Worm (Caenorhabditis elegans) whole organism, L2 larva: ENCODE measurements around the gene srj-44.

Experiments
- C34F6.9 ChIP-seq: fragments of 150-350 bp; optimal IDR thresholded peaks from 2 replicates; lab custom pipeline; 2014; ENCODE audit warnings: missing biosample characterization, missing genetic modification characterization
- F13H6.1 ChIP-seq: sonication (generic microtip); optimal IDR thresholded peaks from 2 replicates; lab custom pipeline; 2016; ENCODE audit warnings: missing genetic modification characterization, missing compliant biosample characterization
- R02D3.7 ChIP-seq: fragments of 150-350 bp; optimal IDR thresholded peaks from 2 replicates; lab custom pipeline; 2014; ENCODE audit warnings: missing biosample characterization, missing genetic modification characterization
- Y55F3AM.14 ChIP-seq: fragments of 200-800 bp; sonication (Bioruptor generic); optimal IDR thresholded peaks from 2 replicates; lab custom pipeline; 2018; ENCODE audit warnings: mild to moderate bottlenecking, missing genetic modification characterization, missing compliant biosample characterization
- ZK546.5 ChIP-seq: sonication (generic microtip); optimal IDR thresholded peaks from 2 replicates; lab custom pipeline; 2017; ENCODE audit warnings: missing biosample characterization, missing genetic modification characterization
- ama-1 ChIP-seq: fragments of 150-350 bp; optimal IDR thresholded peaks from 2 replicates; lab custom pipeline; 2018; ENCODE audit warnings: inconsistent platforms
- blmp-1 ChIP-seq: sonication (generic microtip); optimal IDR thresholded peaks from 2 replicates; lab custom pipeline; 2017; ENCODE audit warnings: missing genetic modification characterization, mild to moderate bottlenecking, missing compliant biosample characterization, antibody characterized with exemption, moderate library complexity; ENCODE audit not compliant: insufficient read depth
- ceh-16 ChIP-seq: fragments of 150-350 bp; optimal IDR thresholded peaks from 2 replicates; lab custom pipeline; 2014; ENCODE audit warnings: missing biosample characterization, missing genetic modification characterization
- ceh-82 ChIP-seq: fragments of 150-350 bp; optimal IDR thresholded peaks from 2 replicates; lab custom pipeline; 2014; ENCODE audit warnings: missing biosample characterization, missing genetic modification characterization
- crh-2 ChIP-seq: sonication (generic microtip); optimal IDR thresholded peaks from 2 replicates; lab custom pipeline; 2017; ENCODE audit warnings: missing biosample characterization, missing genetic modification characterization
- egl-27 ChIP-seq: sonication (generic microtip); optimal IDR thresholded peaks from 3 replicates; lab custom pipeline; 2017; ENCODE audit warnings: missing biosample characterization, missing genetic modification reagents, missing genetic modification characterization
- elt-1 ChIP-seq: fragments of 150-350 bp; optimal IDR thresholded peaks from 2 replicates; lab custom pipeline; 2014; ENCODE audit warnings: missing biosample characterization, missing genetic modification characterization
- elt-3 ChIP-seq: sonication (generic microtip); optimal IDR thresholded peaks from 2 replicates; lab custom pipeline; 2017; ENCODE audit warnings: missing biosample characterization, missing genetic modification characterization
- fos-1 ChIP-seq: fragments of 150-350 bp; optimal IDR thresholded peaks from 2 replicates; lab custom pipeline; 2014; ENCODE audit warnings: missing biosample characterization, missing genetic modification characterization
- gmeb-1 ChIP-seq: fragments of 150-350 bp; optimal IDR thresholded peaks from 2 replicates; lab custom pipeline; 2014; ENCODE audit warnings: missing biosample characterization, missing genetic modification characterization
- lin-13 ChIP-seq: fragments of 150-350 bp; optimal IDR thresholded peaks from 2 replicates; lab custom pipeline; 2014; ENCODE audit warnings: missing biosample characterization, missing genetic modification reagents, missing genetic modification characterization
- lin-39 ChIP-seq: fragments of 150-350 bp; optimal IDR thresholded peaks from 2 replicates; lab custom pipeline; 2014; ENCODE audit warnings: missing biosample characterization, missing genetic modification reagents, missing genetic modification characterization
- mab-5 ChIP-seq: fragments of 150-350 bp; optimal IDR thresholded peaks from 2 replicates; lab custom pipeline; 2014; ENCODE audit warnings: missing biosample characterization, missing genetic modification characterization
- mbf-1 ChIP-seq: sonication (generic microtip); optimal IDR thresholded peaks from 2 replicates; lab custom pipeline; 2017; ENCODE audit warnings: missing biosample characterization, missing genetic modification characterization
- mdl-1 ChIP-seq, 2 experiments: fragments of 150-350 bp in 1 of 2; sonication (generic microtip) in 1 of 2; optimal IDR thresholded peaks; 2 replicates each; lab custom pipeline; 2017; ENCODE audit warnings: missing biosample characterization in 2 of 2, missing genetic modification characterization in 2 of 2
- nhr-10 ChIP-seq: sonication (generic microtip); optimal IDR thresholded peaks from 2 replicates; lab custom pipeline; 2017; ENCODE audit warnings: missing biosample characterization, missing genetic modification characterization
- nhr-11 ChIP-seq: fragments of 150-350 bp; optimal IDR thresholded peaks from 2 replicates; lab custom pipeline; 2014; ENCODE audit warnings: missing biosample characterization, missing genetic modification characterization
- nhr-12 ChIP-seq: fragments of 150-350 bp; optimal IDR thresholded peaks from 2 replicates; lab custom pipeline; 2014; ENCODE audit warnings: missing biosample characterization, missing genetic modification characterization
- nhr-129 ChIP-seq: fragments of 150-350 bp; optimal IDR thresholded peaks from 2 replicates; lab custom pipeline; 2014; ENCODE audit warnings: missing biosample characterization, missing genetic modification characterization
- nhr-23 ChIP-seq: fragments of 150-350 bp; optimal IDR thresholded peaks from 2 replicates; lab custom pipeline; 2014; ENCODE audit warnings: missing biosample characterization, missing genetic modification reagents, missing genetic modification characterization
- nhr-237 ChIP-seq: fragments of 150-350 bp; optimal IDR thresholded peaks from 2 replicates; lab custom pipeline; 2014; ENCODE audit warnings: missing biosample characterization, missing genetic modification characterization
- nhr-6 ChIP-seq: fragments of 150-350 bp; optimal IDR thresholded peaks from 2 replicates; lab custom pipeline; 2014; ENCODE audit warnings: missing biosample characterization, missing genetic modification characterization
- peb-1 ChIP-seq: fragments of 150-350 bp; optimal IDR thresholded peaks from 2 replicates; lab custom pipeline; 2014; ENCODE audit warnings: missing biosample characterization, missing genetic modification characterization
- skn-1 ChIP-seq: sonication (generic microtip); optimal IDR thresholded peaks from 2 replicates; lab custom pipeline; 2017; ENCODE audit warnings: missing biosample characterization, missing genetic modification characterization
- sma-9 ChIP-seq, 2 experiments: fragments of 150-350 bp in 1 of 2; sonication (generic microtip) in 1 of 2; optimal IDR thresholded peaks; 2 replicates each; lab custom pipeline; 2014 to 2016; ENCODE audit warnings: missing genetic modification characterization in 2 of 2, mild to moderate bottlenecking in 1 of 2, missing biosample characterization in 1 of 2, missing compliant biosample characterization in 1 of 2, missing genetic modification reagents in 1 of 2, moderate library complexity in 1 of 2
- snpc-4 ChIP-seq: fragments of 150-350 bp; optimal IDR thresholded peaks from 2 replicates; lab custom pipeline; 2014; ENCODE audit warnings: missing biosample characterization, missing genetic modification characterization
- unc-39 ChIP-seq: fragments of 150-350 bp; optimal IDR thresholded peaks from 2 replicates; lab custom pipeline; 2014; ENCODE audit warnings: missing biosample characterization, missing genetic modification characterization
- unc-55 ChIP-seq: fragments of 150-350 bp; sonication (generic microtip); optimal IDR thresholded peaks from 3 replicates; lab custom pipeline; 2014; ENCODE audit warnings: missing biosample characterization, missing genetic modification reagents, missing genetic modification characterization
- unc-62 ChIP-seq: fragments of 150-350 bp; optimal IDR thresholded peaks from 2 replicates; lab custom pipeline; 2014; ENCODE audit warnings: missing biosample characterization, missing genetic modification reagents, missing genetic modification characterization
- zag-1 ChIP-seq: fragments of 150-350 bp; optimal IDR thresholded peaks from 2 replicates; lab custom pipeline; 2014; ENCODE audit warnings: missing biosample characterization, missing genetic modification characterization
- ztf-11 ChIP-seq: sonication (generic microtip); optimal IDR thresholded peaks from 2 replicates; lab custom pipeline; 2017; ENCODE audit warnings: missing biosample characterization, missing genetic modification characterization

The srj-44 gene

DNA sequence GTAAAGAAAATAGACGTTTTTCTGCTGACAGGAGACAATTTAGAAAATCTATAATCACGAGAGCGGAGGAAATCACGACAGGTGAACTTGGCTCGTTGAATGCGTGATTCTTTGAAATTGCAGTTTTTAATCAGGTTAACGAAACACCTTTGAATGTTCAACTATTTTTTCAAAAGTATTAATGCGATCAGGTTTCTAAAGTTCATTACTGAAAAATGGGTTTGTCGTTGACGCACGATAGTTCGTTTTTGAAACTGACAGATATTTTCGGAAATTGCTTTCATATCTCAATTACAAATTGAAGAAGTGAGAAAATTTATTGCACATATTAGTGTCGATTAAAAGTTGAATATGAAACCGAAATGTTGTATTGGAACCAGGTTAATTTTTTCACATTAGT lies 29.7 kb downstream of the srj-44 start, which contains the start of gene F54E2.5:
F54E2.5 (minus strand) TSS at position 101 of the 400 bp plus-strand sequence.
- TF ChIP-seq crh-2 (tag; lab: Kevin White, UChicago) (no peak), lin-39 (tag; lab: Kevin White, UChicago) (no peak), snpc-4 (no peak), nhr-11 (tag; lab: Kevin White, UChicago) (no peak), nhr-129 (tag; lab: Kevin White, UChicago) (no peak), blmp-1 (no peak), nhr-237 (tag; lab: Kevin White, UChicago) (no peak), mab-5 (tag; lab: Kevin White, UChicago) (no peak), peb-1 (tag; lab: Kevin White, UChicago) (no peak), unc-62 (GFP tag; lab: Kevin White, UChicago) (no peak), ztf-11 (no peak), unc-39 (tag; lab: Kevin White, UChicago) (no peak), Y55F3AM.14 (GFP tag; lab: Kevin White, UChicago) (no peak), skn-1 (tag; lab: Kevin White, UChicago) (no peak), C34F6.9 (no peak), ceh-82 (tag; lab: Kevin White, UChicago) (no peak), gmeb-1 (tag; lab: Kevin White, UChicago) (no peak), elt-3 (no peak), nhr-12 (tag; lab: Kevin White, UChicago) (no peak), unc-55 (GFP tag; lab: Kevin White, UChicago) (no peak)

DNA sequence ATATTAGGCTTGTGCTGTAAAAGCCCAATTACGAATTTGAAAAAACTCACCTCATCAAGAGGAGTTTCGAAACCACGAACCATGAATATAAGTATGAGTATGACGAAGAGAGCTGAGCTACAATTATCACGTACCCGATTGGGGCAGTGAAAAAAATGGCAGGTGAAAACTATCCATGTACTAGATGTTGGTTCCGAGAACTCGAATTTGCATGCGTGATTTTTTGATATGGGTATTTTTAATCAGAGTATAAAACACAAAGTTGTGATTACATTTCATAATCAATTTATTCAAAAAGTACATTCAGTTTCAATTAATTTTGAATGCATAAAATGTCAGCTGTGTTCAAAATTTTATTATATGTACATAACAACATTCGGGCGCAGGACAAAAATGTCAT lies 31.8 kb downstream of the srj-44 start, which contains the start of gene F54E2.9:
F54E2.9 (minus strand) TSS at position 132 of the 400 bp plus-strand sequence.
- TF ChIP-seq nhr-10 (tag; lab: Kevin White, UChicago) (no peak), lin-39 (tag; lab: Kevin White, UChicago) (no peak), crh-2 (tag; lab: Kevin White, UChicago) (no peak), nhr-12 (tag; lab: Kevin White, UChicago) (no peak)

- TF ChIP-seq gmeb-1 (tag; lab: Kevin White, UChicago) = peak; percentile 29
- TF ChIP-seq ama-1 (lab: Kevin White, UChicago) = no peak
- TF ChIP-seq elt-1 (tag; lab: Kevin White, UChicago) = no peak
- TF ChIP-seq F13H6.1 (tag; lab: Kevin White, UChicago) = no peak
- TF ChIP-seq elt-3 = no peak
- TF ChIP-seq mbf-1 (tag; lab: Kevin White, UChicago) = no peak
- no peak for TF ChIP-seq mdl-1 (tag; optimal IDR thresholded peaks at IDR 0.05; lab: Kevin White, UChicago)
- no peak for TF ChIP-seq ZK546.5 (tag; lab: Kevin White, UChicago)
- TF ChIP-seq crh-2 (tag; lab: Kevin White, UChicago) = peak; percentile 20
- TF ChIP-seq ceh-16 (tag; lab: Kevin White, UChicago) = no peak
- peak; percentile 100 for TF ChIP-seq fos-1 (tag; lab: Kevin White, UChicago)
- TF ChIP-seq nhr-10 (tag; lab: Kevin White, UChicago) = no peak
- TF ChIP-seq, all 48 proteins: peak for 3
These were observed 35.5 kb downstream of the srj-44 start, which contains the start of gene F54E2.1 for ce11 chrV:2810164-2810563. TSS of gene F54E2.1 (plus strand) at chrV:2810398.

ce11 chrV:2809443-2809842 lies 36.2 kb downstream of the srj-44 start:
- TF ChIP-seq F13H6.1 (tag; lab: Kevin White, UChicago) (peak; percentile 33), R02D3.7 (tag; lab: Kevin White, UChicago) (no peak), nhr-129 (tag; lab: Kevin White, UChicago) (peak; percentile 31), C34F6.9 (no peak)

ce11 chrV:2807760-2808159 lies 37.9 kb downstream of the srj-44 start, which contains the start of gene ketn-1:
TSS of gene ketn-1 (minus strand) at chrV:2807860.
- TF ChIP-seq unc-55 (GFP tag; lab: Kevin White, UChicago) (no peak), zag-1 (no peak), nhr-23 (tag; lab: Kevin White, UChicago) (no peak), sma-9 (GFP tag; optimal IDR thresholded peaks at IDR 0.05; lab: Kevin White, UChicago) (no peak), sma-9 (tag; optimal IDR thresholded peaks at IDR 0.05; lab: Kevin White, UChicago) (no peak), C34F6.9 (no peak), ceh-16 (tag; lab: Kevin White, UChicago) (no peak), Y55F3AM.14 (GFP tag; lab: Kevin White, UChicago) (no peak), nhr-129 (tag; lab: Kevin White, UChicago) (no peak), nhr-6 (no peak), egl-27 (tag; lab: Kevin White, UChicago) (no peak), nhr-237 (tag; lab: Kevin White, UChicago) (no peak), lin-13 (GFP tag; lab: Kevin White, UChicago) (no peak)
